Worm (Caenorhabditis elegans): ENCODE data around the gene C47A4.1.
A peak's percentile ranks its signal among the peaks of the same experiment; 100 is the strongest.

ce11 chrIV:13703828-13704425 lies 12.3 kb downstream of the C47A4.1 start, which contains the start of gene tlp-1:
- TF ChIP-seq aly-1 (tag; optimal IDR thresholded peaks at IDR 0.05) (peak; percentile 0), ama-1 (optimal IDR thresholded peaks at IDR 0.05) (no peak), hnd-1 (tag; optimal IDR thresholded peaks at IDR 0.05) (no peak), pes-1 (GFP tag; IDR thresholded peaks at IDR 0.05) (no peak), tbx-11 (GFP tag; IDR thresholded peaks at IDR 0.05) (peak; percentile 24; the same call in 1 of the 2 replicates), tra-4 (tag; optimal IDR thresholded peaks at IDR 0.05) (no peak), tbx-37 (GFP tag; conservative IDR thresholded peaks at IDR 0.05) (no peak), scrt-1 (GFP tag; IDR thresholded peaks at IDR 0.05) (no peak), B0310.2 (tag; optimal IDR thresholded peaks at IDR 0.05) (no peak), ceh-36 (tag; optimal IDR thresholded peaks at IDR 0.05) (no peak), hmg-4 (GFP tag; optimal IDR thresholded peaks at IDR 0.05) (no peak), F13C5.2 (tag; optimal IDR thresholded peaks at IDR 0.05) (peak; percentile 24), sea-1 (GFP tag; conservative IDR thresholded peaks at IDR 0.05) (no peak)
